Fruit fly (Drosophila melanogaster) whole organism, embryonic: ENCODE measurements around the gene Swip-1.

ENCODE experiments used
- Abd-B ChIP-seq: fragments of 200-800 bp; sonication (Bioruptor generic); optimal IDR thresholded peaks from 2 replicates; lab custom pipeline; 2018; ENCODE audit warnings: missing biosample characterization, mild to moderate bottlenecking, missing genetic modification characterization, moderate library complexity
- Bdp1 ChIP-seq: fragments of 200-800 bp; sonication (Bioruptor generic); optimal IDR thresholded peaks from 3 replicates; lab custom pipeline; 2016; ENCODE audit warnings: missing biosample characterization, missing genetic modification characterization
- CG11093 ChIP-seq: fragments of 200-800 bp; sonication (Bioruptor generic); IDR thresholded peaks from 3 replicates; pipeline ENCODE4 v1.3.6; 2022; ENCODE audit warnings: missing biosample characterization, missing genetic modification characterization
- CG12744 ChIP-seq: fragments of 200-800 bp; sonication (Bioruptor generic); optimal IDR thresholded peaks from 2 replicates; lab custom pipeline; 2016; ENCODE audit warnings: missing biosample characterization, missing genetic modification characterization
- CG13296 ChIP-seq: fragments of 200-800 bp; sonication (Bioruptor generic); optimal IDR thresholded peaks from 3 replicates; lab custom pipeline; 2018; ENCODE audit warnings: missing biosample characterization, mild to moderate bottlenecking, missing genetic modification characterization
- CG15073 ChIP-seq: fragments of 200-800 bp; sonication (Bioruptor generic); optimal IDR thresholded peaks from 2 replicates; lab custom pipeline; 2016; ENCODE audit warnings: missing biosample characterization, missing genetic modification characterization
- CG15601 ChIP-seq: fragments of 200-800 bp; sonication (Bioruptor generic); optimal IDR thresholded peaks from 3 replicates; lab custom pipeline; 2019; ENCODE audit warnings: missing biosample characterization, mild to moderate bottlenecking, missing genetic modification characterization, moderate library complexity
- CG1602 ChIP-seq: fragments of 200-800 bp; sonication (Bioruptor generic); optimal IDR thresholded peaks from 3 replicates; lab custom pipeline; 2016; ENCODE audit warnings: missing biosample characterization, missing genetic modification characterization
- CG17359 ChIP-seq: fragments of 200-800 bp; sonication (Bioruptor generic); optimal IDR thresholded peaks from 3 replicates; lab custom pipeline; 2018; ENCODE audit warnings: missing biosample characterization, mild to moderate bottlenecking, missing genetic modification characterization, moderate library complexity
- CG18619 ChIP-seq: fragments of 200-800 bp; sonication (Bioruptor generic); optimal IDR thresholded peaks from 3 replicates; lab custom pipeline; 2017; ENCODE audit warnings: missing biosample characterization, mild to moderate bottlenecking, missing genetic modification characterization
- CG18764 ChIP-seq: fragments of 200-800 bp; sonication (Bioruptor generic); optimal IDR thresholded peaks from 3 replicates; lab custom pipeline; 2016; ENCODE audit warnings: missing biosample characterization, missing genetic modification characterization
- CG2202 ChIP-seq: fragments of 200-800 bp; sonication (Bioruptor generic); optimal IDR thresholded peaks from 2 replicates; lab custom pipeline; 2018; ENCODE audit warnings: missing biosample characterization, mild to moderate bottlenecking, missing genetic modification characterization
- CG2875 ChIP-seq: fragments of 200-800 bp; sonication (Bioruptor generic); optimal IDR thresholded peaks from 2 replicates; lab custom pipeline; 2017; ENCODE audit warnings: missing biosample characterization, mild to moderate bottlenecking, missing genetic modification characterization, missing genetic modification reagents
- CG30403 ChIP-seq: fragments of 200-800 bp; sonication (Bioruptor generic); optimal IDR thresholded peaks from 3 replicates; lab custom pipeline; 2016; ENCODE audit warnings: missing biosample characterization, missing genetic modification characterization
- CG30431 ChIP-seq: fragments of 200-800 bp; sonication (Bioruptor generic); optimal IDR thresholded peaks from 2 replicates; lab custom pipeline; 2017; ENCODE audit warnings: missing biosample characterization, missing genetic modification characterization
- CG33557 ChIP-seq: fragments of 200-800 bp; sonication (Bioruptor generic); optimal IDR thresholded peaks from 2 replicates; lab custom pipeline; 2019; ENCODE audit warnings: missing biosample characterization, mild to moderate bottlenecking, missing genetic modification characterization, moderate library complexity
- CG3847 ChIP-seq: fragments of 200-800 bp; sonication (Bioruptor generic); IDR thresholded peaks from 2 replicates; pipeline ENCODE4 v1.3.6; 2022; ENCODE audit warnings: missing biosample characterization, missing genetic modification characterization
- CG43689 ChIP-seq: fragments of 200-800 bp; sonication (Bioruptor generic); IDR thresholded peaks from 2 replicates; pipeline ENCODE4 v1.3.6; 2022; ENCODE audit warnings: missing biosample characterization, missing genetic modification characterization
- CG4424 ChIP-seq: fragments of 200-800 bp; sonication (Bioruptor generic); optimal IDR thresholded peaks from 3 replicates; lab custom pipeline; 2016; ENCODE audit warnings: missing biosample characterization, missing genetic modification characterization
- CG9215 ChIP-seq: fragments of 200-800 bp; sonication (Bioruptor generic); IDR thresholded peaks from 2 replicates; pipeline ENCODE4 v1.3.6; 2022; ENCODE audit warnings: missing biosample characterization, missing genetic modification characterization
- D ChIP-seq, 2 experiments: fragments of 200-800 bp in 1 of 2; fragments of >200 bp in 1 of 2; sonication (Bioruptor generic) in 1 of 2; optimal IDR thresholded peaks; 2 replicates in 1 of 2; 3 replicates in 1 of 2; lab custom pipeline; 2017; ENCODE audit warnings: mild to moderate bottlenecking in 1 of 2, missing biosample characterization in 1 of 2, missing genetic modification characterization in 1 of 2, missing genetic modification reagents in 1 of 2
- D19A ChIP-seq: fragments of 200-800 bp; optimal IDR thresholded peaks from 3 replicates; lab custom pipeline; 2019; ENCODE audit warnings: missing biosample characterization, mild to moderate bottlenecking, missing genetic modification characterization, moderate library complexity
- Dbx ChIP-seq: fragments of 200-800 bp; sonication (Bioruptor generic); IDR thresholded peaks from 3 replicates; pipeline ENCODE4 v1.3.6; 2022; ENCODE audit warnings: missing biosample characterization, missing genetic modification characterization
- HmgZ ChIP-seq: fragments of 200-800 bp; sonication (Bioruptor generic); optimal IDR thresholded peaks from 2 replicates; lab custom pipeline; 2018; ENCODE audit warnings: missing biosample characterization, mild to moderate bottlenecking, missing genetic modification characterization
- Hr3 ChIP-seq: fragments of 200-800 bp; sonication (Bioruptor generic); optimal IDR thresholded peaks from 3 replicates; lab custom pipeline; 2016; ENCODE audit warnings: missing biosample characterization, missing genetic modification characterization
- Hr39 ChIP-seq: fragments of >200 bp; optimal IDR thresholded peaks from 2 replicates; lab custom pipeline; 2017
- NC2β ChIP-seq: fragments of 200-800 bp; sonication (Bioruptor generic); optimal IDR thresholded peaks from 2 replicates; lab custom pipeline; 2016; ENCODE audit warnings: missing biosample characterization, missing genetic modification characterization
- Nf-YB ChIP-seq: fragments of 200-800 bp; sonication (Bioruptor generic); optimal IDR thresholded peaks from 3 replicates; lab custom pipeline; 2019; ENCODE audit warnings: missing biosample characterization, mild to moderate bottlenecking, missing genetic modification characterization, moderate library complexity
- Rx ChIP-seq: fragments of 200-800 bp; sonication (Bioruptor generic); IDR thresholded peaks from 2 replicates; pipeline ENCODE4 v1.3.6; 2022; ENCODE audit warnings: missing biosample characterization, missing genetic modification characterization
- Spps ChIP-seq: fragments of 200-800 bp; sonication (Bioruptor generic); optimal IDR thresholded peaks from 2 replicates; lab custom pipeline; 2018; ENCODE audit warnings: missing biosample characterization, mild to moderate bottlenecking, missing genetic modification characterization
- Ssrp ChIP-seq: fragments of 200-800 bp; sonication (Bioruptor generic); optimal IDR thresholded peaks from 2 replicates; lab custom pipeline; 2018; ENCODE audit warnings: missing biosample characterization, mild to moderate bottlenecking, missing genetic modification characterization, moderate library complexity
- TFAM ChIP-seq: fragments of 200-800 bp; sonication (Bioruptor generic); optimal IDR thresholded peaks from 2 replicates; lab custom pipeline; 2017; ENCODE audit warnings: missing biosample characterization, missing genetic modification characterization, inconsistent platforms
- az2 ChIP-seq: fragments of 200-800 bp; sonication (Bioruptor generic); optimal IDR thresholded peaks from 3 replicates; lab custom pipeline; 2016; ENCODE audit warnings: missing biosample characterization, missing genetic modification characterization
- bab2 ChIP-seq: fragments of 200-800 bp; sonication (Bioruptor generic); optimal IDR thresholded peaks from 2 replicates; lab custom pipeline; 2016; ENCODE audit warnings: missing biosample characterization, missing genetic modification characterization
- dmrt99B ChIP-seq: fragments of 200-800 bp; sonication (Bioruptor generic); optimal IDR thresholded peaks from 2 replicates; lab custom pipeline; 2018; ENCODE audit warnings: missing biosample characterization, mild to moderate bottlenecking, missing genetic modification characterization, moderate library complexity
- ems ChIP-seq: fragments of 200-800 bp; sonication (Bioruptor generic); optimal IDR thresholded peaks from 3 replicates; lab custom pipeline; 2016; ENCODE audit warnings: missing biosample characterization, missing genetic modification characterization
- ewg ChIP-seq: fragments of 200-800 bp; sonication (Bioruptor generic); optimal IDR thresholded peaks from 3 replicates; lab custom pipeline; 2017; ENCODE audit warnings: mild to moderate bottlenecking, missing biosample characterization, missing genetic modification reagents, missing genetic modification characterization
- h ChIP-seq: fragments of >200 bp; optimal IDR thresholded peaks from 2 replicates; lab custom pipeline; 2017
- hb ChIP-seq: fragments of 200-800 bp; sonication (Bioruptor generic); IDR thresholded peaks from 3 replicates; pipeline ENCODE4 v1.3.6; 2022; ENCODE audit warnings: missing biosample characterization, missing genetic modification characterization; ENCODE audit not compliant: partially characterized antibody
- hbn ChIP-seq: fragments of 200-800 bp; sonication (Bioruptor generic); IDR thresholded peaks from 2 replicates; pipeline ENCODE4 v1.3.6; 2022; ENCODE audit warnings: missing biosample characterization, missing genetic modification characterization; ENCODE audit not compliant: partially characterized antibody
- inv ChIP-seq: fragments of 200-800 bp; sonication (Bioruptor generic); IDR thresholded peaks from 2 replicates; pipeline ENCODE4 v1.3.6; 2022; ENCODE audit warnings: missing biosample characterization, missing genetic modification characterization; ENCODE audit not compliant: partially characterized antibody
- lbe ChIP-seq: fragments of 200-800 bp; sonication (Bioruptor generic); optimal IDR thresholded peaks from 2 replicates; lab custom pipeline; 2016; ENCODE audit warnings: missing biosample characterization, mild to moderate bottlenecking, missing genetic modification characterization
- peb ChIP-seq: fragments of 200-800 bp; sonication (Bioruptor generic); IDR thresholded peaks from 2 replicates; pipeline ENCODE4 v1.3.6; 2022; ENCODE audit warnings: missing biosample characterization, missing genetic modification characterization
- prd ChIP-seq, 3 experiments: fragments of >200 bp in 2 of 3; fragments of 200-800 bp in 1 of 3; sonication (Bioruptor generic) in 1 of 3; optimal IDR thresholded peaks in 2 of 3; IDR thresholded peaks in 1 of 3; 2 replicates in 2 of 3; 3 replicates in 1 of 3; pipeline versions ENCODE4 v1.3.6 to Lab custom; 2017 to 2022; ENCODE audit warnings: missing biosample characterization in 1 of 3, missing genetic modification characterization in 1 of 3
- rib ChIP-seq: fragments of 200-800 bp; sonication (Bioruptor generic); IDR thresholded peaks from 2 replicates; pipeline ENCODE4 v1.3.6; 2022; ENCODE audit warnings: missing biosample characterization, missing genetic modification characterization
- sna ChIP-seq: fragments of 200-800 bp; sonication (Bioruptor generic); IDR thresholded peaks from 2 replicates; pipeline ENCODE4 v1.3.6; 2022; ENCODE audit warnings: missing biosample characterization, missing genetic modification characterization; ENCODE audit not compliant: partially characterized antibody
- stc ChIP-seq: fragments of 200-800 bp; sonication (Bioruptor generic); IDR thresholded peaks from 2 replicates; pipeline ENCODE4 v1.3.6; 2022; ENCODE audit warnings: missing biosample characterization, missing genetic modification characterization
- tin ChIP-seq: fragments of 200-800 bp; sonication (Bioruptor generic); optimal IDR thresholded peaks from 3 replicates; lab custom pipeline; 2016; ENCODE audit warnings: missing biosample characterization, missing genetic modification characterization
- ttk ChIP-seq: fragments of 200-800 bp; sonication (Bioruptor generic); IDR thresholded peaks from 2 replicates; pipeline ENCODE4 v2.1.2; 2022; ENCODE audit warnings: missing biosample characterization, missing genetic modification characterization
- zen ChIP-seq: fragments of 200-800 bp; sonication (Bioruptor generic); optimal IDR thresholded peaks from 3 replicates; lab custom pipeline; 2018; ENCODE audit warnings: missing biosample characterization, mild to moderate bottlenecking, missing genetic modification characterization, moderate library complexity

The Swip-1 gene

DNA sequence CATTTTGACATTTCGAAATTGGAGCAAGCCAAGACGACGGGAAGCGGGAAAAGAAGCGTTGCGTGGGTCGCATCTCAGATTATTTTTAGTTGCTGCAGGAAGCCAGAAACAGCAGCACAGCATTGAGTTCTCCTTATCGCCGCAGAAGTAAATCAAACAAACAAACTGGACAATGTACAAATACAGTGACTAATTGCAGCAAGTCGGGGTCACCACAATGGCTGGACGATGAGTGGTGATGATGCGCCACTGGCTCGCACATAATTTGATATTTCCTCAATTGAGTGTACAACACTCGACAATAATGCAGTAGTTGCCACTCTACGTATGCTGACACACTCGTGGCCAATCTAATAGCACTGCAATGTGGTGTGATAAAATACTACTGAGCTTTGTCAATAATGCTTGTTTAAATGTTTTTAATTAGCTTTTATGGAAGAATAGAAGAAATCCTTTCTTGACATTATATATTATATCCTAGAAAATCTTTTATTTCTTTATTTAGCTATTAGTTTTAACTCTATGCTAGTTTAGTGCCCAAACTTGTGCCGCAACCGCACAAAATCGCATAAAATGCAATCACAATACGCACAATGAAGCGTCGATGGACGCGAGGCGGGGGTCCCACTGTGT lies 5.0 kb downstream of the Swip-1 start (continued):
- no peak for TF ChIP-seq CG9215 (GFP tag; lab: Robert Waterston, UW)
- no peak for TF ChIP-seq prd (optimal IDR thresholded peaks at IDR 0.05; lab: Kevin White, UChicago)
- TF ChIP-seq prd (GFP tag; IDR thresholded peaks at IDR 0.05; lab: Robert Waterston, UW) = peak; percentile 44; the same call in 2 of the 3 replicates
- TF ChIP-seq hbn (GFP tag; lab: Robert Waterston, UW) = no peak
- TF ChIP-seq stc (GFP tag; lab: Robert Waterston, UW) = no peak
- TF ChIP-seq inv (GFP tag; lab: Robert Waterston, UW) = no peak
- no peak for TF ChIP-seq ems
- TF ChIP-seq CG11093 (GFP tag; lab: Robert Waterston, UW) = no peak
- peak; percentile 11 for TF ChIP-seq Hr3
- peak; percentile 45 for TF ChIP-seq CG15601 (tag; lab: Kevin White, UChicago)
- TF ChIP-seq CG30431 = peak; percentile 25
- TF ChIP-seq CG3847 (GFP tag; lab: Robert Waterston, UW) = no peak
- peak; percentile 14 for TF ChIP-seq zen (tag; lab: Kevin White, UChicago)
- no peak for TF ChIP-seq CG43689 (GFP tag; lab: Robert Waterston, UW)
- peak; percentile 26 for TF ChIP-seq D19A (tag; lab: Kevin White, UChicago)
- TF ChIP-seq CG18619 (GFP tag; lab: Kevin White, UChicago) = no peak
- peak; percentile 64 for TF ChIP-seq CG17359 (tag; lab: Kevin White, UChicago)
- TF ChIP-seq hb (GFP tag; lab: Robert Waterston, UW) = no peak
- no peak for TF ChIP-seq tin (GFP tag; lab: Kevin White, UChicago)
- no peak for TF ChIP-seq Dbx
- TF ChIP-seq CG1602 (GFP tag; lab: Kevin White, UChicago) = peak; percentile 7
- no peak for TF ChIP-seq CG15073 (GFP tag; lab: Kevin White, UChicago)
- TF ChIP-seq Ssrp (tag; lab: Kevin White, UChicago) = peak; percentile 31
- TF ChIP-seq CG13296 (GFP tag; lab: Kevin White, UChicago) = no peak
- no peak for TF ChIP-seq rib (GFP tag; lab: Robert Waterston, UW)
- TF ChIP-seq dmrt99B (tag; lab: Kevin White, UChicago) = peak; percentile 68
- peak; percentile 18 for TF ChIP-seq CG4424 (GFP tag; lab: Kevin White, UChicago)
- TF ChIP-seq lbe (GFP tag; lab: Kevin White, UChicago) = no peak
- TF ChIP-seq Rx (GFP tag; lab: Robert Waterston, UW) = no peak
- TF ChIP-seq az2 (GFP tag; lab: Kevin White, UChicago) = peak; percentile 27
- peak; percentile 21 for TF ChIP-seq CG30403 (GFP tag; lab: Kevin White, UChicago)
- no peak for TF ChIP-seq peb (GFP tag; lab: Robert Waterston, UW)
- TF ChIP-seq CG33557 (GFP tag; lab: Kevin White, UChicago) = peak; percentile 0
- no peak for TF ChIP-seq Hr39 (lab: Kevin White, UChicago)
- TF ChIP-seq h (lab: Kevin White, UChicago) = no peak
- no peak for TF ChIP-seq HmgZ (tag; lab: Kevin White, UChicago)
- TF ChIP-seq Bdp1 (GFP tag; lab: Kevin White, UChicago) = no peak
- no peak for TF ChIP-seq CG12744 (GFP tag; lab: Kevin White, UChicago)
- TF ChIP-seq CG2202 (tag; lab: Kevin White, UChicago) = no peak
- no peak for TF ChIP-seq CG18764 (GFP tag; lab: Kevin White, UChicago)
- no peak for TF ChIP-seq D (optimal IDR thresholded peaks at IDR 0.05; lab: Kevin White, UChicago)
- TF ChIP-seq D (GFP tag; optimal IDR thresholded peaks at IDR 0.05; lab: Kevin White, UChicago) = peak; percentile 61
- no peak for TF ChIP-seq sna
- no peak for TF ChIP-seq ttk (GFP tag; lab: Robert Waterston, UW)
- peak; percentile 24 for TF ChIP-seq Spps (tag; lab: Kevin White, UChicago)
- no peak for TF ChIP-seq NC2β (GFP tag; lab: Kevin White, UChicago)
- TF ChIP-seq TFAM (GFP tag; lab: Kevin White, UChicago) = no peak
- TF ChIP-seq CG2875 (GFP tag; lab: Kevin White, UChicago) = no peak
- peak; percentile 11 for TF ChIP-seq ewg (GFP tag; lab: Kevin White, UChicago)
- TF ChIP-seq Nf-YB (GFP tag; lab: Kevin White, UChicago) = peak; percentile 5
- no peak for TF ChIP-seq bab2 (GFP tag; lab: Kevin White, UChicago)
- TF ChIP-seq Abd-B = peak; percentile 4
